Worm (Caenorhabditis elegans) whole organism, early embryonic: ENCODE results near the gene srz-14.

Experiments used
- B0310.2 ChIP-seq: sonication (generic microtip); optimal IDR thresholded peaks from 2 replicates; lab custom pipeline; 2016; ENCODE audit warnings: mild to moderate bottlenecking, missing genetic modification characterization, missing compliant biosample characterization
- F13C5.2 ChIP-seq: sonication (generic microtip); optimal IDR thresholded peaks from 2 replicates; lab custom pipeline; 2017; ENCODE audit warnings: mild to moderate bottlenecking, missing genetic modification characterization, inconsistent platforms, missing compliant biosample characterization
- aly-1 ChIP-seq: sonication (generic microtip); optimal IDR thresholded peaks from 2 replicates; lab custom pipeline; 2016; ENCODE audit warnings: missing genetic modification characterization, missing compliant biosample characterization
- ama-1 ChIP-seq: fragments of 150-350 bp; optimal IDR thresholded peaks from 2 replicates; lab custom pipeline; 2014
- ceh-13 ChIP-seq: fragments of 200-800 bp; sonication (Bioruptor generic); optimal IDR thresholded peaks from 2 replicates; lab custom pipeline; 2018; ENCODE audit warnings: mild to moderate bottlenecking, missing genetic modification characterization, missing compliant biosample characterization
- ceh-36 ChIP-seq: sonication (generic microtip); optimal IDR thresholded peaks from 2 replicates; lab custom pipeline; 2016; ENCODE audit warnings: missing genetic modification characterization, inconsistent platforms, missing compliant biosample characterization
- ets-7 ChIP-seq: sonication (generic microtip); optimal IDR thresholded peaks from 2 replicates; lab custom pipeline; 2016; ENCODE audit warnings: missing genotype, missing genetic modification characterization, missing compliant biosample characterization
- flt-1 ChIP-seq: fragments of 200-800 bp; sonication (Bioruptor generic); IDR thresholded peaks from 2 replicates; pipeline ENCODE4 v1.3.6; 2022; ENCODE audit warnings: missing genetic modification characterization, missing compliant biosample characterization
- hmbx-1 ChIP-seq: sonication (generic microtip); optimal IDR thresholded peaks from 2 replicates; lab custom pipeline; 2016; ENCODE audit warnings: mild to moderate bottlenecking, missing genetic modification characterization, missing compliant biosample characterization
- hmg-4 ChIP-seq: fragments of 200-800 bp; sonication (Bioruptor generic); optimal IDR thresholded peaks from 2 replicates; lab custom pipeline; 2018; ENCODE audit warnings: mild to moderate bottlenecking, missing genetic modification characterization, missing compliant biosample characterization
- hnd-1 ChIP-seq: sonication (generic microtip); optimal IDR thresholded peaks from 2 replicates; lab custom pipeline; 2016; ENCODE audit warnings: missing genetic modification characterization, missing compliant biosample characterization
- pes-1 ChIP-seq: fragments of 200-800 bp; sonication (Bioruptor generic); IDR thresholded peaks from 2 replicates; pipeline ENCODE4 v1.3.6; 2022; ENCODE audit warnings: missing genetic modification reagents, missing genetic modification characterization, missing compliant biosample characterization
- scrt-1 ChIP-seq: fragments of 200-800 bp; sonication (Bioruptor generic); IDR thresholded peaks from 2 replicates; pipeline ENCODE4 v1.3.6; 2022; ENCODE audit warnings: missing genetic modification characterization, missing compliant biosample characterization
- sea-1 ChIP-seq: fragments of 200-800 bp; sonication (Bioruptor generic); conservative IDR thresholded peaks from 2 replicates; pipeline ENCODE4 v1.3.6; 2022; ENCODE audit warnings: missing genetic modification characterization, missing compliant biosample characterization
- tbx-11 ChIP-seq: fragments of 200-800 bp; sonication (Bioruptor generic); IDR thresholded peaks from 2 replicates; pipeline ENCODE4 v1.3.6; 2022; ENCODE audit warnings: missing genetic modification characterization, missing compliant biosample characterization
- tbx-37 ChIP-seq: fragments of 200-800 bp; sonication (Bioruptor generic); conservative IDR thresholded peaks from 2 replicates; pipeline ENCODE4 v1.3.6; 2022; ENCODE audit warnings: missing genetic modification reagents, missing genetic modification characterization, missing compliant biosample characterization
- tra-4 ChIP-seq: sonication (generic microtip); optimal IDR thresholded peaks from 2 replicates; lab custom pipeline; 2017; ENCODE audit warnings: missing genetic modification characterization, missing compliant biosample characterization

srz-14 gene

ce11 chrV:16214505-16214904 lies 31.0 kb downstream of the srz-14 start, which contains the start of gene F11A5.9:
TSS of gene F11A5.9 (plus strand) at chrV:16214890.
- TF ChIP-seq scrt-1 (GFP tag; lab: Robert Waterston, UW) (no peak), ama-1 (lab: Kevin White, UChicago) (no peak), F13C5.2 (tag; lab: Kevin White, UChicago) (no peak), sea-1 (no peak), tbx-37 (GFP tag; lab: Robert Waterston, UW) (no peak), hmbx-1 (tag; lab: Kevin White, UChicago) (no peak), hnd-1 (tag; lab: Kevin White, UChicago) (no peak), pes-1 (GFP tag; lab: Robert Waterston, UW) (no peak), ets-7 (tag; lab: Kevin White, UChicago) (no peak), aly-1 (tag; lab: Kevin White, UChicago) (no peak), tbx-11 (no peak), ceh-36 (tag; lab: Kevin White, UChicago) (no peak), flt-1 (no peak), ceh-13 (GFP tag; lab: Kevin White, UChicago) (no peak)

ce11 chrV:16218522-16218921 lies 35.1 kb downstream of the srz-14 start, which contains the start of gene F11A5.15:
TSS of gene F11A5.15 (minus strand) at chrV:16218622.
- TF ChIP-seq hmbx-1 (tag; lab: Kevin White, UChicago) (no peak), ceh-36 (tag; lab: Kevin White, UChicago) (no peak), flt-1 (no peak), tbx-11 (no peak), sea-1 (no peak), hmg-4 (GFP tag; lab: Kevin White, UChicago) (no peak), ama-1 (lab: Kevin White, UChicago) (no peak), scrt-1 (GFP tag; lab: Robert Waterston, UW) (no peak), ceh-13 (GFP tag; lab: Kevin White, UChicago) (no peak), tbx-37 (GFP tag; lab: Robert Waterston, UW) (no peak), tra-4 (tag; lab: Kevin White, UChicago) (no peak), B0310.2 (no peak), pes-1 (GFP tag; lab: Robert Waterston, UW) (no peak), F13C5.2 (tag; lab: Kevin White, UChicago) (no peak), ets-7 (tag; lab: Kevin White, UChicago) (no peak)

- TF ChIP-seq scrt-1 (GFP tag; lab: Robert Waterston, UW) (no peak), tra-4 (tag; lab: Kevin White, UChicago) (no peak), B0310.2 (no peak), flt-1 (no peak), hnd-1 (tag; lab: Kevin White, UChicago) (no peak), ets-7 (tag; lab: Kevin White, UChicago) (no peak), tbx-37 (GFP tag; lab: Robert Waterston, UW) (no peak), tbx-11 (no peak)
Observed at ce11 chrV:16218972-16219757, 35.7 kb downstream of the srz-14 start, which contains the start of gene glc-1. TSS of gene glc-1 (plus strand) at chrV:16219634.

ce11 chrV:16220020-16220419 lies 36.6 kb downstream of the srz-14 start:
- TF ChIP-seq hnd-1 (tag; lab: Kevin White, UChicago) (no peak), ceh-36 (tag; lab: Kevin White, UChicago) (no peak)

- TF ChIP-seq ama-1 (lab: Kevin White, UChicago): no peak
- no peak for TF ChIP-seq sea-1
- TF ChIP-seq ceh-13 (GFP tag; lab: Kevin White, UChicago): no peak
- no peak for TF ChIP-seq scrt-1 (GFP tag; lab: Robert Waterston, UW)
- no peak for TF ChIP-seq hmbx-1 (tag; lab: Kevin White, UChicago)
- TF ChIP-seq flt-1: no peak
- TF ChIP-seq tbx-11: no peak
- no peak for TF ChIP-seq ets-7 (tag; lab: Kevin White, UChicago)
- no peak for TF ChIP-seq aly-1 (tag; lab: Kevin White, UChicago)
- TF ChIP-seq B0310.2: no peak
- TF ChIP-seq hnd-1 (tag; lab: Kevin White, UChicago): no peak
- TF ChIP-seq pes-1 (GFP tag; lab: Robert Waterston, UW): no peak
- no peak for TF ChIP-seq ceh-36 (tag; lab: Kevin White, UChicago)
- TF ChIP-seq tbx-37 (GFP tag; lab: Robert Waterston, UW): no peak
Observed at ce11 chrV:16224027-16224426, 40.6 kb downstream of the srz-14 start, which contains the start of gene stdh-2. TSS of gene stdh-2 (plus strand) at chrV:16224327.

- TF ChIP-seq hmbx-1 (tag; lab: Kevin White, UChicago) (no peak), F13C5.2 (tag; lab: Kevin White, UChicago) (no peak), hnd-1 (tag; lab: Kevin White, UChicago) (no peak), aly-1 (tag; lab: Kevin White, UChicago) (no peak), hmg-4 (GFP tag; lab: Kevin White, UChicago) (no peak), sea-1 (no peak), tbx-11 (no peak), ets-7 (tag; lab: Kevin White, UChicago) (no peak), tbx-37 (GFP tag; lab: Robert Waterston, UW) (no peak), ceh-13 (GFP tag; lab: Kevin White, UChicago) (no peak), pes-1 (GFP tag; lab: Robert Waterston, UW) (no peak), ama-1 (lab: Kevin White, UChicago) (no peak), flt-1 (no peak), scrt-1 (GFP tag; lab: Robert Waterston, UW) (no peak)
Observed at ce11 chrV:16225524-16226116, 42.2 kb downstream of the srz-14 start.

- TF ChIP-seq hmg-4 (GFP tag; lab: Kevin White, UChicago) (no peak), F13C5.2 (tag; lab: Kevin White, UChicago) (no peak), tra-4 (tag; lab: Kevin White, UChicago) (no peak), hnd-1 (tag; lab: Kevin White, UChicago) (no peak), aly-1 (tag; lab: Kevin White, UChicago) (no peak), ceh-36 (tag; lab: Kevin White, UChicago) (no peak), ceh-13 (GFP tag; lab: Kevin White, UChicago) (no peak), tbx-37 (GFP tag; lab: Robert Waterston, UW) (no peak), flt-1 (no peak), pes-1 (GFP tag; lab: Robert Waterston, UW) (no peak), ets-7 (tag; lab: Kevin White, UChicago) (no peak), B0310.2 (no peak), tbx-11 (no peak), hmbx-1 (tag; lab: Kevin White, UChicago) (no peak), sea-1 (no peak)
Observed at ce11 chrV:16226581-16226980, 43.1 kb downstream of the srz-14 start, which contains the start of gene F11A5.13. TSS of gene F11A5.13 (minus strand) at chrV:16226681.
